Worm (Caenorhabditis elegans): ENCODE results near the gene dpff-1.

ce11 chrIII:5876140-5876675, 29.9 kb downstream of the dpff-1 start, which contains the start of gene aldo-2:
- no peak for TF ChIP-seq dve-1 (tag; optimal IDR thresholded peaks at IDR 0.05)
- no peak for TF ChIP-seq ceh-19 (GFP tag; optimal IDR thresholded peaks at IDR 0.05)
